Worm (Caenorhabditis elegans): ENCODE results near the gene Y97E10AR.4.

DNA sequence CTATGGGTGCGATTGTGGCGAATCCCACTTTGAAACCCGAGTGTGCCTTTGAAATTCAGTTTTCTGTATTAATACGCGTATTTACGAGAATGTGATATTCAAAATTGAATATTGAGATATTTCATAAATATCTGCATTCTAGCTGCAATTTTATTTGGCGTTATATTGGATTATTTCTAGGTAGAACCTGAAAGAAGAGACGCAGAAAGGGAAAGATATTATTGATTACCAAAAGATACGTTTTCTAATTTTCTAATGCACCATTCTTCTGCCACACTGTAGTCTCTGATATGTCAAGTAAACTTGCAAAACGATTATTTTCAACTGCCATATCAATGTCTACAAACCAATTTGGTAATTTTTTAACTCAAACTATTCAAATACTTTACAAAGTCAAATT is 12.0 kb upstream of the Y97E10AR.4 start, which contains the start of gene ech-3:
- TF ChIP-seq W03F9.2 (tag; optimal IDR thresholded peaks at IDR 0.05) (no peak), him-1 (tag; optimal IDR thresholded peaks at IDR 0.05) (no peak), dao-5 (tag; optimal IDR thresholded peaks at IDR 0.05) (no peak)
